Worm (Caenorhabditis elegans) whole organism, L1 larva: ENCODE data around the gene B0334.13.

Experiments used
- C34B4.2 ChIP-seq: sonication (generic microtip); optimal IDR thresholded peaks from 2 replicates; lab custom pipeline; 2017; ENCODE audit warnings: mild to moderate bottlenecking, missing genetic modification characterization, missing compliant biosample characterization
- ama-1 ChIP-seq: fragments of 150-350 bp; optimal IDR thresholded peaks from 2 replicates; lab custom pipeline; 2014
- blmp-1 ChIP-seq: fragments of 150-350 bp; optimal IDR thresholded peaks from 2 replicates; lab custom pipeline; 2014; ENCODE audit warnings: missing biosample characterization, missing genetic modification characterization
- ceh-63 ChIP-seq: fragments of 200-800 bp; sonication (Bioruptor generic); optimal IDR thresholded peaks from 2 replicates; lab custom pipeline; 2018; ENCODE audit warnings: mild to moderate bottlenecking, missing genetic modification characterization, missing compliant biosample characterization
- ceh-8 ChIP-seq: fragments of 200-800 bp; sonication (Bioruptor generic); optimal IDR thresholded peaks from 2 replicates; lab custom pipeline; 2018; ENCODE audit warnings: mild to moderate bottlenecking, missing genetic modification characterization, moderate library complexity, missing compliant biosample characterization
- ceh-88 ChIP-seq: fragments of 200-800 bp; sonication (Bioruptor generic); IDR thresholded peaks from 2 replicates; pipeline ENCODE4 v1.3.6; 2022; ENCODE audit warnings: missing genetic modification characterization, missing compliant biosample characterization
- dpl-1 ChIP-seq, 3 experiments: fragments of 150-350 bp in 2 of 3; sonication (generic microtip) in 1 of 3; optimal IDR thresholded peaks; 2 replicates each; lab custom pipeline; 2014 to 2017; ENCODE audit warnings: missing biosample characterization in 3 of 3, missing genetic modification characterization in 3 of 3, missing genetic modification reagents in 3 of 3
- efl-1 ChIP-seq, 4 experiments: fragments of 150-350 bp; optimal IDR thresholded peaks in 3 of 4; peaks in 1 of 4; 1 replicate in 1 of 4; 2 replicates in 3 of 4; lab custom pipeline; 2014; ENCODE audit warnings: missing biosample characterization in 2 of 4, missing genetic modification characterization in 2 of 4, missing genetic modification reagents in 2 of 4
- efl-3 ChIP-seq: fragments of 200-800 bp; sonication (Bioruptor generic); optimal IDR thresholded peaks from 2 replicates; lab custom pipeline; 2018; ENCODE audit warnings: mild to moderate bottlenecking, missing genetic modification characterization, missing compliant biosample characterization
- elt-3 ChIP-seq, 6 experiments: fragments of 150-350 bp in 1 of 6; sonication (generic microtip); optimal IDR thresholded peaks; 2 replicates each; lab custom pipeline; 2017 to 2018; ENCODE audit warnings: missing biosample characterization in 6 of 6, missing genetic modification characterization in 6 of 6, inconsistent platforms in 1 of 6
- ets-5 ChIP-seq: fragments of 200-800 bp; sonication (Bioruptor generic); IDR thresholded peaks from 2 replicates; pipeline ENCODE4 v1.3.6; 2022; ENCODE audit warnings: missing genetic modification characterization, missing compliant biosample characterization
- fkh-10 ChIP-seq: sonication (generic microtip); optimal IDR thresholded peaks from 2 replicates; lab custom pipeline; 2017; ENCODE audit warnings: missing biosample characterization, missing genetic modification reagents, missing genetic modification characterization
- fkh-4 ChIP-seq: sonication (generic microtip); optimal IDR thresholded peaks from 2 replicates; lab custom pipeline; 2016; ENCODE audit warnings: missing compliant biosample characterization, missing genetic modification characterization, borderline replicate concordance
- fkh-8 ChIP-seq: sonication (generic microtip); optimal IDR thresholded peaks from 2 replicates; lab custom pipeline; 2016; ENCODE audit warnings: mild to moderate bottlenecking, missing genetic modification characterization, missing compliant biosample characterization
- fos-1 ChIP-seq: fragments of 150-350 bp; optimal IDR thresholded peaks from 2 replicates; lab custom pipeline; 2014; ENCODE audit warnings: missing biosample characterization, missing genetic modification characterization
- hlh-4 ChIP-seq: sonication (generic microtip); optimal IDR thresholded peaks from 2 replicates; lab custom pipeline; 2016; ENCODE audit warnings: mild to moderate bottlenecking, missing genetic modification characterization, missing compliant biosample characterization
- irx-1 ChIP-seq: sonication (generic microtip); optimal IDR thresholded peaks from 2 replicates; lab custom pipeline; 2016; ENCODE audit warnings: missing genetic modification characterization, missing compliant biosample characterization
- lin-14 ChIP-seq: fragments of 200-800 bp; sonication (Bioruptor generic); optimal IDR thresholded peaks from 2 replicates; lab custom pipeline; 2018; ENCODE audit warnings: mild to moderate bottlenecking, missing genetic modification characterization, moderate library complexity, missing compliant biosample characterization
- lin-15B ChIP-seq: fragments of 150-350 bp; sonication (generic microtip); optimal IDR thresholded peaks from 3 replicates; lab custom pipeline; 2014; ENCODE audit warnings: missing biosample characterization, missing genetic modification characterization
- lin-35 ChIP-seq, 2 experiments: fragments of 150-350 bp; optimal IDR thresholded peaks; 2 replicates each; lab custom pipeline; 2014; ENCODE audit warnings: missing biosample characterization in 2 of 2, missing genetic modification characterization in 2 of 2, missing genetic modification reagents in 2 of 2
- lin-39 ChIP-seq: fragments of 150-350 bp; optimal IDR thresholded peaks from 2 replicates; lab custom pipeline; 2014; ENCODE audit warnings: missing biosample characterization, missing genetic modification reagents, missing genetic modification characterization
- lir-3 ChIP-seq: sonication (generic microtip); optimal IDR thresholded peaks from 2 replicates; lab custom pipeline; 2016; ENCODE audit warnings: mild to moderate bottlenecking, missing genetic modification characterization, moderate library complexity, missing compliant biosample characterization; ENCODE audit not compliant: poor library complexity
- mab-9 ChIP-seq: fragments of 200-800 bp; sonication (Bioruptor generic); IDR thresholded peaks from 2 replicates; pipeline ENCODE4 v1.3.6; 2022; ENCODE audit warnings: missing genetic modification reagents, missing genetic modification characterization, missing compliant biosample characterization
- mdl-1 ChIP-seq, 2 experiments: fragments of 150-350 bp; optimal IDR thresholded peaks; 2 replicates each; lab custom pipeline; 2014 to 2017; ENCODE audit warnings: missing biosample characterization in 2 of 2, missing genetic modification characterization in 2 of 2, inconsistent platforms in 1 of 2
- mef-2 ChIP-seq: fragments of 150-350 bp; optimal IDR thresholded peaks from 2 replicates; lab custom pipeline; 2014; ENCODE audit warnings: missing biosample characterization, missing genetic modification characterization
- nhr-19 ChIP-seq: fragments of 200-800 bp; sonication (Bioruptor generic); conservative IDR thresholded peaks from 2 replicates; pipeline ENCODE4 v1.3.6; 2022; ENCODE audit warnings: missing genetic modification characterization, missing compliant biosample characterization
- nhr-20 ChIP-seq: sonication (generic microtip); optimal IDR thresholded peaks from 2 replicates; lab custom pipeline; 2016; ENCODE audit warnings: mild to moderate bottlenecking, missing genetic modification characterization, missing compliant biosample characterization
- nhr-71 ChIP-seq: sonication (generic microtip); optimal IDR thresholded peaks from 2 replicates; lab custom pipeline; 2016; ENCODE audit warnings: mild to moderate bottlenecking, missing genetic modification characterization, moderate library complexity, missing compliant biosample characterization
- nhr-76 ChIP-seq: sonication (generic microtip); optimal IDR thresholded peaks from 2 replicates; lab custom pipeline; 2017; ENCODE audit warnings: missing biosample characterization, missing genetic modification characterization
- nhr-85 ChIP-seq: sonication (generic microtip); peaks from one replicate; lab custom pipeline; 2016; ENCODE audit warnings: missing genetic modification characterization, inconsistent platforms, missing compliant biosample characterization
- nhr-90 ChIP-seq: sonication (generic microtip); optimal IDR thresholded peaks from 2 replicates; lab custom pipeline; 2016; ENCODE audit warnings: mild to moderate bottlenecking, missing genetic modification characterization, missing compliant biosample characterization; ENCODE audit not compliant: poor library complexity
- pag-3 ChIP-seq: sonication (generic microtip); optimal IDR thresholded peaks from 2 replicates; lab custom pipeline; 2017; ENCODE audit warnings: missing genetic modification characterization, mild to moderate bottlenecking, missing compliant biosample characterization, antibody characterized with exemption, borderline replicate concordance; ENCODE audit not compliant: insufficient read depth
- pax-3 ChIP-seq: fragments of 200-800 bp; sonication (Bioruptor generic); optimal IDR thresholded peaks from 2 replicates; lab custom pipeline; 2018; ENCODE audit warnings: mild to moderate bottlenecking, missing genetic modification characterization, moderate library complexity, missing compliant biosample characterization
- pqm-1 ChIP-seq: sonication (generic microtip); optimal IDR thresholded peaks from 3 replicates; lab custom pipeline; 2017; ENCODE audit warnings: missing biosample characterization, missing genetic modification characterization
- snu-23 ChIP-seq: sonication (generic microtip); optimal IDR thresholded peaks from 2 replicates; lab custom pipeline; 2016; ENCODE audit warnings: missing genetic modification characterization, missing compliant biosample characterization
- sox-4 ChIP-seq: sonication (generic microtip); optimal IDR thresholded peaks from 2 replicates; lab custom pipeline; 2016; ENCODE audit warnings: missing genetic modification characterization, missing compliant biosample characterization
- sptf-1 ChIP-seq: fragments of 150-350 bp; optimal IDR thresholded peaks from 2 replicates; lab custom pipeline; 2014; ENCODE audit warnings: missing biosample characterization, missing genetic modification characterization
- tbx-2 ChIP-seq: sonication (generic microtip); optimal IDR thresholded peaks from 2 replicates; lab custom pipeline; 2016; ENCODE audit warnings: missing genetic modification characterization, missing compliant biosample characterization
- tlp-1 ChIP-seq: fragments of 150-350 bp; optimal IDR thresholded peaks from 2 replicates; lab custom pipeline; 2014; ENCODE audit warnings: missing biosample characterization, missing genetic modification characterization
- unc-130 ChIP-seq: fragments of 150-350 bp; optimal IDR thresholded peaks from 2 replicates; lab custom pipeline; 2017; ENCODE audit warnings: missing biosample characterization, missing genetic modification characterization, inconsistent platforms
- unc-30 ChIP-seq: sonication (generic microtip); optimal IDR thresholded peaks from 2 replicates; lab custom pipeline; 2017; ENCODE audit warnings: missing biosample characterization, missing genetic modification characterization
- unc-62 ChIP-seq: fragments of 150-350 bp; optimal IDR thresholded peaks from 2 replicates; lab custom pipeline; 2014; ENCODE audit warnings: missing biosample characterization, missing genetic modification reagents, missing genetic modification characterization
- ztf-11 ChIP-seq, 2 experiments: sonication (generic microtip); optimal IDR thresholded peaks; 2 replicates each; lab custom pipeline; 2016 to 2017; ENCODE audit warnings: missing genetic modification characterization in 2 of 2, missing biosample characterization in 1 of 2, missing compliant biosample characterization in 1 of 2
- ztf-4 ChIP-seq: fragments of 150-350 bp; optimal IDR thresholded peaks from 2 replicates; lab custom pipeline; 2014; ENCODE audit warnings: missing biosample characterization, missing genetic modification characterization

Gene B0334.13

DNA sequence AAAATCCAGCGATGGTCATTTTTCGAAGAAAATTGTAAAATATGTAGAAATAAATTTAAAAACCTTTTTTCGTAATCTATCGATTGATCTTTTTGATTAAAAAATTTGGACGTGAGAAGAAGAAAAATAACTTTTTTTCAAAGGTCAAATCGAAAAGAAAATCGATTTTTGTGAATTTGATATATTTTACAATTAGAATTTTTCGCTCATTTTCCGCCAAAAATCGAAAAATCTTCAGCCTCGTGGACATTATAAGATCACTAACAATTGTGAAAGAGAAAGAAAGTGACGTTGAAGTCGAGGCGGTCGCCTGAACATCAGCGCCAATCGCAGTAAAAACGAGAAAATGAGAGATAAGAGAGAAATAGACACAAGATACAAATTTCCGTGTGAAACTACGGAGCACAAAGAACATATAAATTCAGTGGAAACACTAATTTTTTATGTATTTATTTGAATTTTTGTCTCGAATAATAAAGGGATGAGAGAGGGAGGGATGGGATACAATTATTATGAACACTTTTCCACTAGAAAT lies 18.5 kb upstream of the B0334.13 start, which contains the start of gene cisd-1 (continued):
- TF ChIP-seq nhr-19 (GFP tag; lab: Robert Waterston, UW) (peak; percentile 30; the same call in 1 of the 2 replicates), ceh-8 (GFP tag; lab: Kevin White, UChicago) (no peak), lin-14 (GFP tag; lab: Kevin White, UChicago) (peak; percentile 49), ceh-63 (no peak), unc-62 (no peak), blmp-1 (peak; percentile 82), fkh-10 (no peak), pqm-1 (no peak), irx-1 (tag; lab: Kevin White, UChicago) (no peak), C34B4.2 (tag; lab: Kevin White, UChicago) (no peak), mdl-1 (tag; optimal IDR thresholded peaks at IDR 0.05; lab: Kevin White, UChicago) (peak in 1 of 2 experiments; percentile 11), nhr-76 (no peak), sox-4 (no peak), fkh-8 (tag; lab: Kevin White, UChicago) (no peak), efl-3 (no peak)
- TF ChIP-seq, all 84 proteins: peak for 13

DNA sequence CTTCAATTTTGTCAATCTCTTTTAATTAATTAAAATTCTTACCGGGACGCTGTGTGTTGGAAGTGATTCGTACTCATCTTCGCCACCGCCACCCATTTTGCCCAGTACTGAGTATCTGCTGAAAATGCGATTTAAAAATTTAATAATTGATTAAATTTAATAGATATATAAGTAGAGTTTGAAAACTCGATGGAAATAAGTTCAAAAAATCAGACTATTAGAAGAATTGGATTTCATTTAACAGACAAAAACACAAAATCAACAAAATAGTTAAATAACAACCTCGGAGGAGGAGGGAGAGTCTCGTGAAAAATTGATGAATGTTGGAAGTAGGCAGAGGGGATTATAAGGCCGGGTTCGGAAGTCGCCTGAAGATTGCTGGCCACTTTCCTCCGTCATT lies 16.2 kb upstream of the B0334.13 start, which contains the start of gene mfn-1:
mfn-1 (minus strand) TSS at position 101 of the 400 bp plus-strand sequence.
- TF ChIP-seq efl-1 (optimal IDR thresholded peaks at IDR 0.05; lab: Kevin White, UChicago) (no peak), efl-1 (GFP tag; optimal IDR thresholded peaks at IDR 0.05 in 1 of 2; lab: Kevin White, UChicago) (peak in 1 of 2 experiments; percentile 26), fos-1 (no peak), nhr-76 (no peak), mef-2 (tag; lab: Kevin White, UChicago) (no peak), snu-23 (GFP tag; lab: Kevin White, UChicago) (no peak)

DNA sequence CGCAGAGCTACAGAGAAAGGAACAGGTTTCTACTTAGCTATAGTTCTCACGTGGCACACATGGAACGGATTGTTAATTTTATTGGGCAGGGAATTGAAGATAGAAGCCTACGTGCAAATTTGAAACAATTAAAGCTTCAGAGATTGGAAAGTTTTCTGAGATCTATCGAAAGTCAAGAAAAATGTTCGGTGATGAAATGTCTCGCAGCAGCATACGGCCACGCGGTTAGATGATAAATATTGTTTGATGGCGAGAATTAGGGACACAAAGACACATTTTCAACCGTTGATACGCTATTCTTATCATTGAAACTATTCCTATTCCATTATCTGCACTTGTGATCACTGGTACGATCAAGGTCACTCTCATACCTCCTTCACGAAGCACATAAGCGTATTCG lies 15.6 kb upstream of the B0334.13 start:
- peak; percentile 2 to 93 (median 73) for TF ChIP-seq elt-3 (tag; optimal IDR thresholded peaks at IDR 0.05; lab: Kevin White, UChicago)
- no peak for TF ChIP-seq sptf-1
- TF ChIP-seq lin-35 (GFP tag; optimal IDR thresholded peaks at IDR 0.05; lab: Kevin White, UChicago): peak in 1 of 2 experiments; percentile 56
- peak; percentile 59 for TF ChIP-seq lin-14 (GFP tag; lab: Kevin White, UChicago)
- peak; percentile 13 for TF ChIP-seq nhr-90 (tag; lab: Kevin White, UChicago)
- peak in 1 of 3 experiments; percentile 30 for TF ChIP-seq dpl-1 (GFP tag; optimal IDR thresholded peaks at IDR 0.05; lab: Kevin White, UChicago)
- peak; percentile 22 for TF ChIP-seq unc-130
- TF ChIP-seq unc-62: no peak
- peak; percentile 2 for TF ChIP-seq tbx-2 (tag; lab: Kevin White, UChicago)
- TF ChIP-seq blmp-1: peak; percentile 97
- TF ChIP-seq nhr-20 (tag; lab: Kevin White, UChicago): peak; percentile 65
- TF ChIP-seq ztf-11 (tag; optimal IDR thresholded peaks at IDR 0.05; lab: Kevin White, UChicago): no peak
- no peak for TF ChIP-seq fkh-4 (tag; lab: Kevin White, UChicago)
- TF ChIP-seq mdl-1 (tag; optimal IDR thresholded peaks at IDR 0.05; lab: Kevin White, UChicago): peak in 1 of 2 experiments; percentile 71
- peak; percentile 72 for TF ChIP-seq nhr-85 (tag; lab: Kevin White, UChicago)
- peak; percentile 48 for TF ChIP-seq nhr-71 (tag; lab: Kevin White, UChicago)
- no peak for TF ChIP-seq ztf-4 (tag; lab: Kevin White, UChicago)
- peak; percentile 31 for TF ChIP-seq snu-23 (GFP tag; lab: Kevin White, UChicago)

DNA sequence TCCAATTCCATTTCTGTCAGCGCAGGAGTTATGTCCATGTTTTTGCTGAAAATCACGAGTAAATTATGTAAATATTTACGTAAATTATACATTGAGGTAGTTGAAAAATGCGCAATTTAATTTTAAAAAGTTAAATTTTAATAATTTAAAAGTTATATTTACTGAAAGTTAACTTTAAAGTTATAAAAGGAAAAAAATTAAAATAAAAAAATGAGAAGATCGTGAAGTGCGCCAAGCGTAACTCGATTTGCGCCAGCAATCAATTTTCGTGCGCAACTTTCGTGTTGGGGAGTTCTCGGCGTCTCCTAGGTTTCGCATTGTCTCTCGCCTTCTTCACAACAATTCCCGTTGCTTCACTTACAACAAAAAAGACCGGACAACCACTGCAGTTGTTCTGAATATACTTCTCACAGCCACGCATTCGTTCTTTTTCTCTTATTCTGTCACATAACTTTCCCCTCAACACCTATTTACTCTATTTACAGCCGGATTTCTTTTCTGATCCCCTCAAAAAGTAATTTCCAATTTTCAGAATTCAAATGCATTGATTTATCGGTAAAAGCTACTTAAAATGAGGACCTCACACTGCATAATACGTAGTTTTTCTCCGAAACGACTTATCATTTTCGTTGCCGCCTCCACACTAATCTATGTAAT lies 14.4 kb upstream of the B0334.13 start, which contains the start of the genes metl-1 and W02B12.11:
metl-1 (minus strand) TSS at position 51 of the 657 bp plus-strand sequence.
W02B12.11 (plus strand) TSS at position 337 of the 657 bp plus-strand sequence.
- TF ChIP-seq hlh-4: no peak
- TF ChIP-seq lin-15B (tag; lab: Kevin White, UChicago): peak; percentile 69
- peak in 3 of 6 experiments; percentile 19 to 84 (median 72) for TF ChIP-seq elt-3 (tag; optimal IDR thresholded peaks at IDR 0.05; lab: Kevin White, UChicago)
- TF ChIP-seq ceh-88 (GFP tag; lab: Robert Waterston, UW): 0 out of 2 replicates have a peak, but pooled peaks have one; percentile 40
- TF ChIP-seq tlp-1 (tag; lab: Kevin White, UChicago): no peak
- TF ChIP-seq lin-39 (tag; lab: Kevin White, UChicago): peak; percentile 88
- TF ChIP-seq unc-30 (tag; lab: Kevin White, UChicago): no peak
- peak; percentile 89 for TF ChIP-seq nhr-20 (tag; lab: Kevin White, UChicago)
- TF ChIP-seq nhr-85 (tag; lab: Kevin White, UChicago): peak; percentile 91
- TF ChIP-seq pag-3 (tag; lab: Kevin White, UChicago): no peak
- peak; percentile 30 for TF ChIP-seq lir-3 (tag; lab: Kevin White, UChicago)
- no peak for TF ChIP-seq sptf-1
- TF ChIP-seq ets-5 (GFP tag; lab: Robert Waterston, UW): no peak
- TF ChIP-seq fkh-8 (tag; lab: Kevin White, UChicago): peak; percentile 79
- peak; percentile 52 for TF ChIP-seq pax-3 (tag; lab: Kevin White, UChicago)
- TF ChIP-seq mab-9: peak; percentile 78
- peak; percentile 34 for TF ChIP-seq sox-4
- no peak for TF ChIP-seq ama-1
